Worm (Caenorhabditis elegans) whole organism, mixed stage, embryonic: Measurements from ENCODE around the gene tram-1.

Source experiments
- ces-1 ChIP-seq: fragments of 150-350 bp; optimal IDR thresholded peaks from 2 replicates; lab custom pipeline; 2014; ENCODE audit warnings: missing biosample characterization, missing genetic modification reagents, missing genetic modification characterization
- elt-1 ChIP-seq: sonication (generic microtip); optimal IDR thresholded peaks from 2 replicates; lab custom pipeline; 2017; ENCODE audit warnings: missing genetic modification characterization, mild to moderate bottlenecking, missing compliant biosample characterization, antibody characterized with exemption, moderate library complexity, borderline replicate concordance; ENCODE audit not compliant: insufficient read depth
- elt-3 ChIP-seq: fragments of 150-350 bp; optimal IDR thresholded peaks from 2 replicates; lab custom pipeline; 2014; ENCODE audit warnings: missing biosample characterization, missing genetic modification characterization
- ham-2 ChIP-seq: fragments of 200-800 bp; sonication (Bioruptor generic); optimal IDR thresholded peaks from 2 replicates; lab custom pipeline; 2018; ENCODE audit warnings: mild to moderate bottlenecking, missing genetic modification characterization, missing compliant biosample characterization
- lin-13 ChIP-seq: fragments of 150-350 bp; optimal IDR thresholded peaks from 2 replicates; lab custom pipeline; 2014; ENCODE audit warnings: missing biosample characterization, missing genetic modification characterization
- lsy-2 ChIP-seq: fragments of 150-350 bp; optimal IDR thresholded peaks from 2 replicates; lab custom pipeline; 2014; ENCODE audit warnings: missing biosample characterization, missing genetic modification characterization
- mep-1 ChIP-seq: fragments of 150-350 bp; optimal IDR thresholded peaks from 2 replicates; lab custom pipeline; 2017; ENCODE audit warnings: missing biosample characterization, missing genetic modification reagents, missing genetic modification characterization, inconsistent platforms
- mls-2 ChIP-seq: sonication (generic microtip); optimal IDR thresholded peaks from 2 replicates; lab custom pipeline; 2016; ENCODE audit warnings: mild to moderate bottlenecking, missing genetic modification characterization, moderate library complexity, missing compliant biosample characterization
- nhr-237 ChIP-seq: fragments of 150-350 bp; optimal IDR thresholded peaks from 2 replicates; lab custom pipeline; 2014; ENCODE audit warnings: missing biosample characterization, missing genetic modification characterization
- nhr-28 ChIP-seq: fragments of 150-350 bp; optimal IDR thresholded peaks from 2 replicates; lab custom pipeline; 2014; ENCODE audit warnings: missing biosample characterization, missing genetic modification characterization
- nhr-76 ChIP-seq: sonication (generic microtip); optimal IDR thresholded peaks from 2 replicates; lab custom pipeline; 2017; ENCODE audit warnings: missing biosample characterization, missing genetic modification characterization
- pha-4 ChIP-seq: fragments of 150-350 bp; optimal IDR thresholded peaks from 2 replicates; lab custom pipeline; 2018; ENCODE audit warnings: missing biosample characterization, missing genetic modification reagents, missing genetic modification characterization
- snpc-4 ChIP-seq: fragments of 150-350 bp; optimal IDR thresholded peaks from 2 replicates; lab custom pipeline; 2014; ENCODE audit warnings: missing biosample characterization, missing genetic modification characterization
- unc-62 ChIP-seq: fragments of 150-350 bp; optimal IDR thresholded peaks from 2 replicates; lab custom pipeline; 2014; ENCODE audit warnings: missing biosample characterization, missing genetic modification reagents, missing genetic modification characterization

DNA sequence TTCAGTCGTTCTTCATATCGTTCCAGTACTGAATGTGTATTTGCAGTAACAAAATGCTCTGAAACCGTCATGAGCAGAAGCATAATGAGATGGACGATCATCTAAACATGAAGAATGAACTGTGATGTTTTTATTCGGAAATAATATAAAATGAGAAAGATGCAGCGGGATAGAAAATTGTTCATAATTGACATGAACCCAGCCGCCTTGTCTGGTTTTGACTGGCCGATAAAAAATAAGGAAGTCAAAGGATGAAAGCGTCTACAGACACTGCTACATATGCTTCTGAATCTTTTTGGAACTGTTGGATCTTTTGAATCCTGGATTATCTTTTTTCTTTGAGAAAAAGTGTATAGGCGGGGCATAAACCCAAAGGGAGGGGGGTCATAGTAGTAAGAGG lies 38.5 kb upstream of the tram-1 start, which contains the start of gene F01G10.9:
- TF ChIP-seq lin-13 (tag; lab: Kevin White, UChicago) (no peak), mls-2 (tag; lab: Kevin White, UChicago) (no peak), unc-62 (GFP tag; lab: Kevin White, UChicago) (no peak), ces-1 (GFP tag; lab: Kevin White, UChicago) (no peak), nhr-237 (tag; lab: Kevin White, UChicago) (no peak), nhr-76 (tag; lab: Kevin White, UChicago) (no peak), mep-1 (tag; lab: Kevin White, UChicago) (no peak), elt-1 (tag; lab: Kevin White, UChicago) (no peak), nhr-28 (tag; lab: Kevin White, UChicago) (no peak), ham-2 (GFP tag; lab: Kevin White, UChicago) (no peak), snpc-4 (tag; lab: Kevin White, UChicago) (no peak), elt-3 (no peak), lsy-2 (tag; lab: Kevin White, UChicago) (no peak), pha-4 (tag; lab: Kevin White, UChicago) (no peak)
